Fruit fly (Drosophila melanogaster) whole organism, pupa: ENCODE results near the gene CG10907.

Experiments used
- CG12605 ChIP-seq: fragments of 200-800 bp; sonication (Bioruptor generic); IDR thresholded peaks from 2 replicates; pipeline ENCODE4 v1.3.6; 2022; ENCODE audit warnings: missing biosample characterization, missing genetic modification characterization
- CG32121 ChIP-seq: fragments of 200-800 bp; sonication (Bioruptor generic); IDR thresholded peaks from 2 replicates; pipeline ENCODE4 v1.3.6; 2022; ENCODE audit warnings: missing biosample characterization, missing genetic modification characterization
- CG4496 ChIP-seq: fragments of 200-800 bp; sonication (Bioruptor generic); IDR thresholded peaks from 3 replicates; pipeline ENCODE4 v1.3.6; 2022; ENCODE audit warnings: missing biosample characterization, missing genetic modification characterization
- CG8159 ChIP-seq: fragments of 200-800 bp; sonication (Bioruptor generic); optimal IDR thresholded peaks from 3 replicates; lab custom pipeline; 2018; ENCODE audit warnings: missing biosample characterization, mild to moderate bottlenecking, missing genetic modification characterization, moderate library complexity
- CG8301 ChIP-seq: fragments of 200-800 bp; sonication (Bioruptor generic); optimal IDR thresholded peaks from 2 replicates; lab custom pipeline; 2018; ENCODE audit warnings: missing biosample characterization, mild to moderate bottlenecking, missing genetic modification characterization
- D1 ChIP-seq: fragments of 200-800 bp; sonication (Bioruptor generic); optimal IDR thresholded peaks from 2 replicates; lab custom pipeline; 2018; ENCODE audit warnings: missing biosample characterization, mild to moderate bottlenecking, missing genetic modification characterization, moderate library complexity
- EcR ChIP-seq: fragments of 200-800 bp; sonication (Bioruptor generic); optimal IDR thresholded peaks from 3 replicates; lab custom pipeline; 2019; ENCODE audit warnings: missing biosample characterization, missing genetic modification characterization, mild to moderate bottlenecking, moderate library complexity, missing genetic modification reagents
- Pif1A ChIP-seq: fragments of 200-800 bp; sonication (Bioruptor generic); optimal IDR thresholded peaks from 3 replicates; lab custom pipeline; 2016; ENCODE audit warnings: missing biosample characterization, missing genetic modification characterization
- Pif1B ChIP-seq: fragments of 200-800 bp; sonication (Bioruptor generic); optimal IDR thresholded peaks from 3 replicates; lab custom pipeline; 2016; ENCODE audit warnings: missing biosample characterization, missing genetic modification characterization
- Snoo ChIP-seq: fragments of 200-800 bp; sonication (Bioruptor generic); optimal IDR thresholded peaks from 3 replicates; lab custom pipeline; 2017; ENCODE audit warnings: missing biosample characterization, mild to moderate bottlenecking, missing genetic modification characterization, inconsistent platforms
- rn ChIP-seq: fragments of 200-800 bp; sonication (Bioruptor generic); IDR thresholded peaks from 2 replicates; pipeline ENCODE4 v1.3.6; 2022; ENCODE audit warnings: missing biosample characterization, missing genetic modification characterization

DNA sequence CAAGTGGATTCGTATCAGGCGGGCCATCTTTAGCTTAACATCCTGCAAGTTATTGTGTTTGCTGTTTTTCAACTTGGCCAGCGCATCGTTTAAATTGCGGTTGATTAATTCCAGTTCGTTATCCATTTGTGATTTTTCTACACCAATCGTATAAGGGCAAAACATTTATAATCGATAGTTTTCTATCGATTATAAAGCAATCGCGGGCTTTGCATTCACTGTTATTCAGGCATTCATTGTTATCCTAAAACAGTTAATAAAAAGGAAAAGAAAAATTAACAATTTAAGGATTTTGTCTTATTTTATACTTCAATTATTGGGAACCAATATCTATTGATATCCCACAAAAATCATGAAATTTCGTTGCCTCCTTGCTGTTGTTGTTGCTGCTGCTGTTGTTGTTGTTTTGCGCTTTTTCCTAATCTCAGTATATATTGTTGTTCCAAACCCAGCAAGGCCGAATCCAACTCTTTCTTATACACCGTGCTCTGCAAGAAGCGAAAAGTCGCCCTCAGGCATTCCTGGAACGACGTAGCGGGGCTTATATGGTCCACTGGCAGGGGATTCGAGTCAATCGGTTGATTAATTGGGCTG is 32.3 kb downstream of the CG10907 start, which contains the start of gene CG32095:
- TF ChIP-seq EcR (GFP tag; lab: Kevin White, UChicago) (no peak), CG12605 (GFP tag; lab: Robert Waterston, UW) (no peak), Snoo (tag; lab: Kevin White, UChicago) (no peak), CG4496 (no peak), Pif1B (GFP tag; lab: Kevin White, UChicago) (no peak), CG8301 (no peak), CG8159 (tag; lab: Kevin White, UChicago) (no peak), D1 (tag; lab: Kevin White, UChicago) (no peak), Pif1A (GFP tag; lab: Kevin White, UChicago) (no peak), rn (GFP tag; lab: Robert Waterston, UW) (no peak), CG32121 (GFP tag; lab: Robert Waterston, UW) (no peak)
